Worm (Caenorhabditis elegans) whole organism, L1 larva: ENCODE results near the gene madf-4.

Experiments used
- Y116A8C.19 ChIP-seq: sonication (generic microtip); optimal IDR thresholded peaks from 2 replicates; lab custom pipeline; 2016; ENCODE audit warnings: missing compliant biosample characterization, missing genetic modification characterization, borderline replicate concordance
- fos-1 ChIP-seq: fragments of 150-350 bp; optimal IDR thresholded peaks from 2 replicates; lab custom pipeline; 2014; ENCODE audit warnings: missing biosample characterization, missing genetic modification characterization
- lin-14 ChIP-seq: fragments of 200-800 bp; sonication (Bioruptor generic); optimal IDR thresholded peaks from 2 replicates; lab custom pipeline; 2018; ENCODE audit warnings: mild to moderate bottlenecking, missing genetic modification characterization, moderate library complexity, missing compliant biosample characterization
- tbx-2 ChIP-seq: sonication (generic microtip); optimal IDR thresholded peaks from 2 replicates; lab custom pipeline; 2016; ENCODE audit warnings: missing genetic modification characterization, missing compliant biosample characterization
- unc-62 ChIP-seq: fragments of 150-350 bp; optimal IDR thresholded peaks from 2 replicates; lab custom pipeline; 2014; ENCODE audit warnings: missing biosample characterization, missing genetic modification reagents, missing genetic modification characterization
- zag-1 ChIP-seq: fragments of 150-350 bp; optimal IDR thresholded peaks from 2 replicates; lab custom pipeline; 2014; ENCODE audit warnings: missing biosample characterization, missing genetic modification characterization

Gene madf-4

DNA sequence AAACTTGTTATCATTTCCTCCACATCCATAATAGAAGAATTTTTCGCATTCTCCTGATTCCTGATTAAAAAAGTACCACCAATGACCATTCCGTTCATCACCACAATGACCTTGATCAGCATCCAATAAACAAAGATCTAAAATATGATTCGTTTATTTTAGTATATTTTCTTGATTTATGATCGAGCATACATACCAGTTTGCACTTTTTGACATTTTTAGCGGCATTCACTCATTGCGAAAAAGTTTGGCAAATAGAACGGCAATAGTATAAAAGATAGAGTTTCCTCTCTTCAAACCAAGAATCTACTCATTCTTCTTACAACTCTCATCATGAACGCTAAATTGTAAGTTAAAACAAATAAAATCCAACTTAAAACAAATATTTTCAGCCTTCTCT lies 48.4 kb downstream of the madf-4 start, which contains the start of gene fipr-10:
TSS of gene fipr-10 (plus strand) at position 301 of the 400 bp plus-strand sequence.
- TF ChIP-seq Y116A8C.19: no peak

DNA sequence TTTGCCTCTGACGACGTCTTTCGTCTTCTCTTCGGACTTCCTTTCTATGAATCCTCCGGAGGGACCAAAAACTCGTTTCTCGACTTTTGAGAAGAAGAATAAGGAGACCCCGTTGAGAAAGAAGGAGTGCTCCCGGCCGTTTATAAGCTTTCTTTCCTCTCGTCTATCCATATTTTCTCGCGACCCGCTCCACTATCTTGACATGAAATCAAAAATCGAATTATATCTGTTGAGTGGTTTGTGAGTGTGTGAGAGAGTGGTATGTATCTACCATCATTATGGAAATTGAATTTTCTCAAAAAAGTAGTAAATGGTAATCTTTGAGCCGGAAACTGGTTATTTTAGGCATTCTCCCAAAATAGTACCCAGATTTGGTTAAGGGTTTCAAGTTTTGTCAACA lies 51.1 kb downstream of the madf-4 start:
- TF ChIP-seq fos-1 (tag; lab: Kevin White, UChicago) (no peak), lin-14 (peak; percentile 70), unc-62 (no peak), zag-1 (tag; lab: Kevin White, UChicago) (no peak), tbx-2 (tag; lab: Kevin White, UChicago) (no peak)
